Fruit fly (Drosophila melanogaster) whole organism, embryonic: ENCODE data around the gene MTF-1.

ENCODE experiments used
- CG10979 ChIP-seq: fragments of 200-800 bp; sonication (Bioruptor generic); optimal IDR thresholded peaks from 2 replicates; lab custom pipeline; 2018; ENCODE audit warnings: missing biosample characterization, mild to moderate bottlenecking, missing genetic modification characterization, moderate library complexity
- CG12236 ChIP-seq: fragments of 200-800 bp; sonication (Bioruptor generic); optimal IDR thresholded peaks from 2 replicates; lab custom pipeline; 2016; ENCODE audit warnings: missing biosample characterization, missing genetic modification characterization
- CG14014 ChIP-seq: fragments of 200-800 bp; sonication (Bioruptor generic); IDR thresholded peaks from 2 replicates; pipeline ENCODE4 v1.3.6; 2022; ENCODE audit warnings: missing biosample characterization, missing genetic modification characterization
- CG14710 ChIP-seq: fragments of 200-800 bp; sonication (Bioruptor generic); optimal IDR thresholded peaks from 3 replicates; lab custom pipeline; 2019; ENCODE audit warnings: missing biosample characterization, mild to moderate bottlenecking, missing genetic modification characterization, moderate library complexity
- CG15696 ChIP-seq: fragments of 200-800 bp; sonication (Bioruptor generic); optimal IDR thresholded peaks from 2 replicates; lab custom pipeline; 2019; ENCODE audit warnings: missing biosample characterization, mild to moderate bottlenecking, missing genetic modification characterization, moderate library complexity
- CG17612 ChIP-seq: fragments of 200-800 bp; sonication (Bioruptor generic); IDR thresholded peaks from 2 replicates; pipeline ENCODE4 v1.3.6; 2022; ENCODE audit warnings: missing biosample characterization, missing genetic modification characterization
- CG2116 ChIP-seq: fragments of 200-800 bp; sonication (Bioruptor generic); optimal IDR thresholded peaks from 3 replicates; lab custom pipeline; 2018; ENCODE audit warnings: missing biosample characterization, mild to moderate bottlenecking, missing genetic modification characterization
- CG3065 ChIP-seq: fragments of 200-800 bp; sonication (Bioruptor generic); optimal IDR thresholded peaks from 2 replicates; lab custom pipeline; 2016; ENCODE audit warnings: missing biosample characterization, missing genetic modification characterization
- CG33213 ChIP-seq: fragments of 200-800 bp; sonication (Bioruptor generic); optimal IDR thresholded peaks from 3 replicates; lab custom pipeline; 2016; ENCODE audit warnings: missing biosample characterization, missing genetic modification characterization
- CG34224 ChIP-seq: fragments of 200-800 bp; sonication (Bioruptor generic); IDR thresholded peaks from 3 replicates; pipeline ENCODE4 v1.3.6; 2022; ENCODE audit warnings: missing biosample characterization, missing genetic modification characterization; ENCODE audit not compliant: partially characterized antibody
- CG34422 ChIP-seq: fragments of 200-800 bp; sonication (Bioruptor generic); IDR thresholded peaks from 3 replicates; pipeline ENCODE4 v1.3.6; 2022; ENCODE audit warnings: missing biosample characterization, missing genetic modification characterization
- CG42726 ChIP-seq: fragments of 200-800 bp; sonication (Bioruptor generic); IDR thresholded peaks from 2 replicates; pipeline ENCODE4 v1.3.6; 2022; ENCODE audit warnings: missing biosample characterization, missing genetic modification characterization; ENCODE audit not compliant: partially characterized antibody
- CG5953 ChIP-seq: fragments of 200-800 bp; sonication (Bioruptor generic); IDR thresholded peaks from 2 replicates; pipeline ENCODE4 v1.3.6; 2022; ENCODE audit warnings: missing biosample characterization, missing genetic modification characterization
- CG6254 ChIP-seq: fragments of 200-800 bp; sonication (Bioruptor generic); optimal IDR thresholded peaks from 3 replicates; lab custom pipeline; 2017; ENCODE audit warnings: mild to moderate bottlenecking, missing biosample characterization, missing genetic modification reagents, missing genetic modification characterization
- CG6765 ChIP-seq: fragments of 200-800 bp; sonication (Bioruptor generic); optimal IDR thresholded peaks from 3 replicates; lab custom pipeline; 2017; ENCODE audit warnings: missing biosample characterization, mild to moderate bottlenecking, missing genetic modification characterization
- CG6791 ChIP-seq: fragments of 200-800 bp; sonication (Bioruptor generic); IDR thresholded peaks from 3 replicates; pipeline ENCODE4 v1.3.6; 2022; ENCODE audit warnings: missing biosample characterization, missing genetic modification characterization; ENCODE audit not compliant: partially characterized antibody
- CG7357 ChIP-seq: fragments of 200-800 bp; sonication (Bioruptor generic); IDR thresholded peaks from 3 replicates; pipeline ENCODE4 v1.3.6; 2022; ENCODE audit warnings: missing biosample characterization, missing genetic modification characterization
- CG7786 ChIP-seq: fragments of 200-800 bp; sonication (Bioruptor generic); optimal IDR thresholded peaks from 2 replicates; lab custom pipeline; 2016; ENCODE audit warnings: missing biosample characterization, missing genetic modification characterization
- CG8924 ChIP-seq: fragments of 200-800 bp; optimal IDR thresholded peaks from 3 replicates; lab custom pipeline; 2019; ENCODE audit warnings: missing biosample characterization, mild to moderate bottlenecking, missing genetic modification characterization, moderate library complexity
- CG9215 ChIP-seq: fragments of 200-800 bp; sonication (Bioruptor generic); IDR thresholded peaks from 2 replicates; pipeline ENCODE4 v1.3.6; 2022; ENCODE audit warnings: missing biosample characterization, missing genetic modification characterization
- Camta ChIP-seq: fragments of 200-800 bp; sonication (Bioruptor generic); optimal IDR thresholded peaks from 2 replicates; lab custom pipeline; 2016; ENCODE audit warnings: missing biosample characterization, missing genetic modification characterization
- CkIIα-i1 ChIP-seq: fragments of 200-800 bp; sonication (Bioruptor generic); IDR thresholded peaks from 2 replicates; pipeline ENCODE4 v1.3.6; 2022; ENCODE audit warnings: missing biosample characterization, missing genetic modification characterization
- Dad ChIP-seq: fragments of 200-800 bp; sonication (Bioruptor generic); optimal IDR thresholded peaks from 3 replicates; lab custom pipeline; 2016; ENCODE audit warnings: missing biosample characterization, missing genetic modification characterization
- Dek ChIP-seq: fragments of 200-800 bp; sonication (Bioruptor generic); optimal IDR thresholded peaks from 3 replicates; lab custom pipeline; 2019; ENCODE audit warnings: missing biosample characterization, mild to moderate bottlenecking, missing genetic modification characterization, moderate library complexity
- Drgx ChIP-seq: fragments of 200-800 bp; sonication (Bioruptor generic); IDR thresholded peaks from 2 replicates; pipeline ENCODE4 v1.3.6; 2022; ENCODE audit warnings: missing biosample characterization, missing genetic modification characterization
- Fer1 ChIP-seq: fragments of 200-800 bp; sonication (Bioruptor generic); optimal IDR thresholded peaks from 2 replicates; lab custom pipeline; 2017; ENCODE audit warnings: missing biosample characterization, mild to moderate bottlenecking, missing genetic modification characterization
- Gsc ChIP-seq: fragments of 200-800 bp; sonication (Bioruptor generic); IDR thresholded peaks from 2 replicates; pipeline ENCODE4 v1.3.6; 2022; ENCODE audit warnings: missing biosample characterization, missing genetic modification characterization
- HLH4C ChIP-seq: fragments of 200-800 bp; sonication (Bioruptor generic); IDR thresholded peaks from 3 replicates; pipeline ENCODE4 v1.3.6; 2022; ENCODE audit warnings: missing biosample characterization, missing genetic modification characterization; ENCODE audit not compliant: partially characterized antibody
- HmgD ChIP-seq: fragments of 200-800 bp; sonication (Bioruptor generic); optimal IDR thresholded peaks from 3 replicates; lab custom pipeline; 2016; ENCODE audit warnings: missing biosample characterization, missing genetic modification characterization
- NfI ChIP-seq: fragments of 200-800 bp; sonication (Bioruptor generic); optimal IDR thresholded peaks from 3 replicates; lab custom pipeline; 2018; ENCODE audit warnings: missing biosample characterization, mild to moderate bottlenecking, missing genetic modification characterization, moderate library complexity
- Pdp1 ChIP-seq, 2 experiments: fragments of 200-800 bp; sonication (Bioruptor generic); optimal IDR thresholded peaks; 3 replicates each; lab custom pipeline; 2016; ENCODE audit warnings: missing biosample characterization in 2 of 2, missing genetic modification characterization in 2 of 2, mild to moderate bottlenecking in 1 of 2, moderate library complexity in 1 of 2
- Ptx1 ChIP-seq: fragments of 200-800 bp; sonication (Bioruptor generic); IDR thresholded peaks from 2 replicates; pipeline ENCODE4 v1.3.6; 2022; ENCODE audit warnings: missing biosample characterization, missing genetic modification characterization
- Spps ChIP-seq: fragments of 200-800 bp; sonication (Bioruptor generic); optimal IDR thresholded peaks from 2 replicates; lab custom pipeline; 2018; ENCODE audit warnings: missing biosample characterization, mild to moderate bottlenecking, missing genetic modification characterization
- ab ChIP-seq: fragments of 200-800 bp; sonication (Bioruptor generic); optimal IDR thresholded peaks from 2 replicates; lab custom pipeline; 2016; ENCODE audit warnings: missing biosample characterization, missing genetic modification characterization
- ap ChIP-seq: fragments of 200-800 bp; sonication (Bioruptor generic); IDR thresholded peaks from 2 replicates; pipeline ENCODE4 v1.3.6; 2022; ENCODE audit warnings: missing biosample characterization, missing genetic modification characterization
- cad ChIP-seq: fragments of >200 bp; optimal IDR thresholded peaks from 2 replicates; lab custom pipeline; 2017; ENCODE audit warnings: missing biosample characterization, missing genetic modification characterization
- disco-r ChIP-seq: fragments of 200-800 bp; sonication (Bioruptor generic); optimal IDR thresholded peaks from 2 replicates; lab custom pipeline; 2016; ENCODE audit warnings: missing biosample characterization, missing genetic modification characterization
- fd96Cb ChIP-seq: fragments of 200-800 bp; sonication (Bioruptor generic); optimal IDR thresholded peaks from 2 replicates; lab custom pipeline; 2018; ENCODE audit warnings: missing biosample characterization, mild to moderate bottlenecking, missing genetic modification characterization, moderate library complexity
- ham ChIP-seq: fragments of 200-800 bp; sonication (Bioruptor generic); IDR thresholded peaks from 2 replicates; pipeline ENCODE4 v1.3.6; 2022; ENCODE audit warnings: missing biosample characterization, missing genetic modification characterization
- jigr1 ChIP-seq: fragments of 200-800 bp; sonication (Bioruptor generic); IDR thresholded peaks from 3 replicates; pipeline ENCODE4 v1.3.6; 2022; ENCODE audit warnings: missing biosample characterization, missing genetic modification characterization
- otp ChIP-seq: fragments of 200-800 bp; sonication (Bioruptor generic); IDR thresholded peaks from 3 replicates; pipeline ENCODE4, ENCODE4 v1.3.6; 2022; ENCODE audit warnings: missing biosample characterization, missing genetic modification characterization
- pan ChIP-seq, 4 experiments: fragments of >200 bp in 3 of 4; fragments of 200-800 bp in 1 of 4; sonication (Bioruptor generic) in 1 of 4; optimal IDR thresholded peaks in 3 of 4; IDR thresholded peaks in 1 of 4; 2 replicates each; pipeline versions ENCODE4 v1.3.6 to Lab custom; 2017 to 2022; ENCODE audit warnings: missing biosample characterization in 2 of 4, missing genetic modification characterization in 2 of 4, mixed read lengths in 1 of 4
- pfk ChIP-seq: fragments of 200-800 bp; sonication (Bioruptor generic); optimal IDR thresholded peaks from 2 replicates; lab custom pipeline; 2018; ENCODE audit warnings: missing biosample characterization, mild to moderate bottlenecking, missing genetic modification characterization, moderate library complexity
- salm ChIP-seq: fragments of 200-800 bp; sonication (Bioruptor generic); optimal IDR thresholded peaks from 2 replicates; lab custom pipeline; 2018; ENCODE audit warnings: missing biosample characterization, mild to moderate bottlenecking, missing genetic modification characterization
- sr ChIP-seq: fragments of 200-800 bp; sonication (Bioruptor generic); IDR thresholded peaks from 3 replicates; pipeline ENCODE4 v1.3.6; 2022; ENCODE audit warnings: missing biosample characterization, missing genetic modification characterization
- tin ChIP-seq: fragments of 200-800 bp; sonication (Bioruptor generic); optimal IDR thresholded peaks from 3 replicates; lab custom pipeline; 2016; ENCODE audit warnings: missing biosample characterization, missing genetic modification characterization
- tll ChIP-seq, 2 experiments: fragments of 200-800 bp in 1 of 2; fragments of >200 bp in 1 of 2; sonication (Bioruptor generic) in 1 of 2; optimal IDR thresholded peaks; 2 replicates each; lab custom pipeline; 2017 to 2019; ENCODE audit warnings: missing biosample characterization in 2 of 2, missing genetic modification characterization in 2 of 2, mild to moderate bottlenecking in 1 of 2, moderate library complexity in 1 of 2
- zen2 ChIP-seq: fragments of 200-800 bp; sonication (Bioruptor generic); IDR thresholded peaks from 3 replicates; pipeline ENCODE4 v1.3.6; 2022; ENCODE audit warnings: missing biosample characterization, missing genetic modification characterization; ENCODE audit not compliant: partially characterized antibody
- zfh1 ChIP-seq: fragments of 200-800 bp; sonication (Bioruptor generic); IDR thresholded peaks from 3 replicates; pipeline ENCODE4 v1.3.6; 2022; ENCODE audit warnings: missing biosample characterization, missing genetic modification characterization

The MTF-1 gene

DNA sequence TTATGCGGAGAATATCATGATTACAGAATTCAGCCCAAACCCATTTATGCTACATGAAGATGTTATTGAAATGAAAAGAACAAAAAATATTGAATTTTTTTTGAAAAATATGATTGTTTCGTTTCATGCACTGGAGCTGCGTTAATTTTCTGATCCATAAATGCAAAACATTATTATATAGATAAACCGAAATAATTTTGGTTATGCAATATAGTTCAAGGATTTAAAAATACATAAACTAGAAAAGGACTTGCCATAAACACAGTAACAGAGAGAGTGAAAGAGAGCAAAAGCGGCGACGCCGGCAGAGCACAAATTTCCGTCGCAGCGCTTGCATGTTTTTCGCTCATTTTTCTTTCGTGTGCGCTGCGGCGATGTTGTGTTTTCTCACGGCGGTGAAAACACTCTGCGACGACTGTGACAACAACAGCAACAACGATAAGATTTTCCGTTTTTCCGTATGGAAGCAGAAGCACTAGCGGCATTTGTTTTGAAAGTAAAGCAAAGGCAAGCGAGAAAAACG lies 32.2 kb downstream of the MTF-1 start (continued):
- peak; percentile 95 for TF ChIP-seq Fer1 (GFP tag; lab: Kevin White, UChicago)
- no peak for TF ChIP-seq tll (GFP tag; optimal IDR thresholded peaks at IDR 0.05; lab: Kevin White, UChicago)
- no peak for TF ChIP-seq ab (GFP tag; lab: Kevin White, UChicago)
- TF ChIP-seq Dad (GFP tag; lab: Kevin White, UChicago) = peak; percentile 77
- no peak for TF ChIP-seq HLH4C (GFP tag; lab: Robert Waterston, UW)
- peak; percentile 69 for TF ChIP-seq Ptx1
- peak; percentile 93 for TF ChIP-seq Drgx (GFP tag; lab: Robert Waterston, UW)
- peak; percentile 60 for TF ChIP-seq CG12236 (GFP tag; lab: Kevin White, UChicago)
- peak; percentile 96 for TF ChIP-seq CG10979 (tag; lab: Kevin White, UChicago)
- TF ChIP-seq CG33213 (GFP tag; lab: Kevin White, UChicago) = peak; percentile 49
- TF ChIP-seq pfk (GFP tag; lab: Kevin White, UChicago) = no peak
- peak; percentile 51; the same call in 1 of the 2 replicates for TF ChIP-seq CG5953 (GFP tag; lab: Robert Waterston, UW)
- TF ChIP-seq salm (tag; lab: Kevin White, UChicago) = peak; percentile 89
- no peak; the same call in 1 of the 3 replicates for TF ChIP-seq CG34422 (GFP tag; lab: Robert Waterston, UW)
- peak; percentile 38; the same call in 1 of the 3 replicates for TF ChIP-seq CG6791 (GFP tag; lab: Robert Waterston, UW)
- TF ChIP-seq CG15696 = peak; percentile 90
- TF ChIP-seq Spps (tag; lab: Kevin White, UChicago) = peak; percentile 91
- peak; percentile 88 for TF ChIP-seq CG6254 (GFP tag; lab: Kevin White, UChicago)
- peak; percentile 88 for TF ChIP-seq CG6765
- TF ChIP-seq Gsc (GFP tag; lab: Robert Waterston, UW) = no peak
- peak; percentile 89 for TF ChIP-seq Dek (tag; lab: Kevin White, UChicago)
- 0 out of 2 replicates have a peak, but pooled peaks have one; percentile 34 for TF ChIP-seq ham
- TF ChIP-seq CG9215 (GFP tag; lab: Robert Waterston, UW) = peak; percentile 52; the same call in 1 of the 2 replicates
- peak; percentile 86 for TF ChIP-seq tin
- peak; percentile 81 for TF ChIP-seq NfI
- TF ChIP-seq CG8924 = peak; percentile 96
- peak; percentile 90 for TF ChIP-seq fd96Cb
- no peak for TF ChIP-seq CkIIα-i1 (GFP tag; lab: Robert Waterston, UW)
- no peak for TF ChIP-seq cad (GFP tag; lab: Kevin White, UChicago)
- TF ChIP-seq ap (GFP tag; lab: Robert Waterston, UW) = peak; percentile 40; the same call in 1 of the 2 replicates
- peak; percentile 78 for TF ChIP-seq zfh1 (GFP tag; lab: Robert Waterston, UW)
- TF ChIP-seq CG7357 = peak; percentile 64; the same call in 2 of the 3 replicates
- TF ChIP-seq CG2116 (GFP tag; lab: Kevin White, UChicago) = peak; percentile 52
- no peak for TF ChIP-seq pan (optimal IDR thresholded peaks at IDR 0.05; lab: Kevin White, UChicago)
- peak in 1 of 2 experiments; percentile 76 for TF ChIP-seq pan (GFP tag; optimal IDR thresholded peaks at IDR 0.05 in 1 of 2, IDR thresholded peaks at IDR 0.05 in 1 of 2)
- TF ChIP-seq HmgD (GFP tag; lab: Kevin White, UChicago) = no peak
- peak; percentile 66; the same call in 2 of the 3 replicates for TF ChIP-seq otp (GFP tag; lab: Robert Waterston, UW)
- peak; percentile 78 for TF ChIP-seq CG14014 (GFP tag; lab: Robert Waterston, UW)
- no peak for TF ChIP-seq CG34224 (GFP tag; lab: Robert Waterston, UW)
- TF ChIP-seq CG42726 (GFP tag; lab: Robert Waterston, UW) = no peak; the same call in 1 of the 2 replicates
- TF ChIP-seq Pdp1 (GFP tag; optimal IDR thresholded peaks at IDR 0.05; lab: Kevin White, UChicago) = peak; percentile 74 to 98
- TF ChIP-seq zen2 (GFP tag; lab: Robert Waterston, UW) = no peak
- peak; percentile 93 for TF ChIP-seq CG14710 (tag; lab: Kevin White, UChicago)
- no peak for TF ChIP-seq CG17612 (GFP tag; lab: Robert Waterston, UW)
- TF ChIP-seq jigr1 = 0 out of 3 replicates have a peak, but pooled peaks have one; percentile 30
- TF ChIP-seq CG3065 (GFP tag; lab: Kevin White, UChicago) = peak; percentile 67
- TF ChIP-seq sr = no peak; the same call in 2 of the 3 replicates
- peak; percentile 46 for TF ChIP-seq CG7786 (GFP tag; lab: Kevin White, UChicago)
- peak; percentile 59 for TF ChIP-seq disco-r (GFP tag; lab: Kevin White, UChicago)
- peak; percentile 75 for TF ChIP-seq Camta (GFP tag; lab: Kevin White, UChicago)
